Worm (Caenorhabditis elegans): ENCODE measurements around the gene Y59H11AM.1.

The Y59H11AM.1 gene

ce11 chrIV:8571138-8571537 is at the start of gene Y59H11AM.1:
Gene Y59H11AM.1 (plus strand): TSS chrIV:8571438.
- no peak for TF ChIP-seq ceh-82 (tag; optimal IDR thresholded peaks at IDR 0.05)
- TF ChIP-seq nhr-237 (tag; optimal IDR thresholded peaks at IDR 0.05): no peak
- no peak for TF ChIP-seq R02D3.7 (tag; optimal IDR thresholded peaks at IDR 0.05)
- no peak for TF ChIP-seq pqm-1 (tag; optimal IDR thresholded peaks at IDR 0.05)
- no peak for TF ChIP-seq nfya-1 (tag; optimal IDR thresholded peaks at IDR 0.05; ENCODE audit: insufficient read depth)
- no peak for TF ChIP-seq fkh-10 (GFP tag; optimal IDR thresholded peaks at IDR 0.05)
- no peak for TF ChIP-seq egl-27 (tag; optimal IDR thresholded peaks at IDR 0.05)
- no peak for TF ChIP-seq jun-1 (tag; optimal IDR thresholded peaks at IDR 0.05)
- TF ChIP-seq pha-4 (tag; optimal IDR thresholded peaks at IDR 0.05): no peak
- no peak for TF ChIP-seq fos-1 (tag; optimal IDR thresholded peaks at IDR 0.05)
- no peak for TF ChIP-seq mdl-1 (tag; optimal IDR thresholded peaks at IDR 0.05)
- TF ChIP-seq tbx-2 (tag; optimal IDR thresholded peaks at IDR 0.05): no peak
- no peak for TF ChIP-seq nhr-25 (tag; optimal IDR thresholded peaks at IDR 0.05)
- TF ChIP-seq nhr-43 (tag; optimal IDR thresholded peaks at IDR 0.05; ENCODE audit: poor library complexity, severe bottlenecking): no peak
- no peak for TF ChIP-seq unc-62 (GFP tag; optimal IDR thresholded peaks at IDR 0.05)

ce11 chrIV:8523981-8524380 is 47.3 kb upstream of the Y59H11AM.1 start:
- TF ChIP-seq nhr-76 (tag; optimal IDR thresholded peaks at IDR 0.05) (no peak), ztf-11 (tag; optimal IDR thresholded peaks at IDR 0.05) (no peak)

- TF ChIP-seq lin-15B (tag; optimal IDR thresholded peaks at IDR 0.05): no peak
- no peak for TF ChIP-seq nhr-28 (tag; optimal IDR thresholded peaks at IDR 0.05)
- TF ChIP-seq ama-1 (optimal IDR thresholded peaks at IDR 0.05): no peak
- TF ChIP-seq nhr-77 (tag; optimal IDR thresholded peaks at IDR 0.05): no peak
- no peak for TF ChIP-seq fkh-2 (tag; optimal IDR thresholded peaks at IDR 0.05)
- no peak for TF ChIP-seq snpc-4 (tag; optimal IDR thresholded peaks at IDR 0.05)
- no peak for TF ChIP-seq aly-2 (tag; optimal IDR thresholded peaks at IDR 0.05)
- no peak for TF ChIP-seq pha-4 (tag; optimal IDR thresholded peaks at IDR 0.05)
- peak; percentile 0 for TF ChIP-seq pqm-1 (tag; optimal IDR thresholded peaks at IDR 0.05)
- peak; percentile 45 for TF ChIP-seq tbx-2 (tag; optimal IDR thresholded peaks at IDR 0.05)
- TF ChIP-seq ceh-82 (tag; optimal IDR thresholded peaks at IDR 0.05): no peak
- peak; percentile 43 for TF ChIP-seq ceh-28 (tag; optimal IDR thresholded peaks at IDR 0.05)
- TF ChIP-seq nhr-23 (tag; optimal IDR thresholded peaks at IDR 0.05): peak; percentile 87
- TF ChIP-seq ceh-16 (tag; optimal IDR thresholded peaks at IDR 0.05): no peak
- TF ChIP-seq lsy-12 (tag; optimal IDR thresholded peaks at IDR 0.05): no peak
- no peak for TF ChIP-seq unc-39 (tag; optimal IDR thresholded peaks at IDR 0.05)
- TF ChIP-seq R02D3.7 (tag; optimal IDR thresholded peaks at IDR 0.05): peak; percentile 41
- TF ChIP-seq mdl-1 (tag; optimal IDR thresholded peaks at IDR 0.05): no peak
- TF ChIP-seq nhr-25 (tag; optimal IDR thresholded peaks at IDR 0.05): peak; percentile 47
- TF ChIP-seq lin-39 (tag; optimal IDR thresholded peaks at IDR 0.05): no peak
- TF ChIP-seq ceh-9 (tag; optimal IDR thresholded peaks at IDR 0.05): no peak
- no peak for TF ChIP-seq hmg-11 (tag; optimal IDR thresholded peaks at IDR 0.05)
- TF ChIP-seq unc-62 (GFP tag; optimal IDR thresholded peaks at IDR 0.05): peak; percentile 36
- peak; percentile 18 for TF ChIP-seq mml-1 (tag; optimal IDR thresholded peaks at IDR 0.05)
- no peak for TF ChIP-seq nhr-67 (tag; optimal IDR thresholded peaks at IDR 0.05)
- TF ChIP-seq egl-5 (tag; optimal IDR thresholded peaks at IDR 0.05): no peak
- TF ChIP-seq skn-1 (tag; optimal IDR thresholded peaks at IDR 0.05): no peak
- no peak for TF ChIP-seq fos-1 (tag; optimal IDR thresholded peaks at IDR 0.05)
- no peak for TF ChIP-seq ztf-4 (tag; optimal IDR thresholded peaks at IDR 0.05)
- TF ChIP-seq nhr-43 (tag; optimal IDR thresholded peaks at IDR 0.05; ENCODE audit: poor library complexity, severe bottlenecking): peak; percentile 95
- peak; percentile 31 for TF ChIP-seq elt-2 (tag; optimal IDR thresholded peaks at IDR 0.05)
- no peak for TF ChIP-seq ztf-11 (tag; optimal IDR thresholded peaks at IDR 0.05)
- no peak for TF ChIP-seq fkh-10 (GFP tag; optimal IDR thresholded peaks at IDR 0.05)
- TF ChIP-seq egl-27 (tag; optimal IDR thresholded peaks at IDR 0.05): peak; percentile 3
- TF ChIP-seq eor-1 (tag; optimal IDR thresholded peaks at IDR 0.05): no peak
- TF ChIP-seq elt-3 (tag; optimal IDR thresholded peaks at IDR 0.05): no peak
- TF ChIP-seq elt-1 (tag; optimal IDR thresholded peaks at IDR 0.05): no peak
- no peak for TF ChIP-seq daf-12 (tag; optimal IDR thresholded peaks at IDR 0.05)
- TF ChIP-seq nhr-237 (tag; optimal IDR thresholded peaks at IDR 0.05): no peak
- TF ChIP-seq nhr-11 (tag; optimal IDR thresholded peaks at IDR 0.05): peak; percentile 81
- TF ChIP-seq nhr-12 (tag; optimal IDR thresholded peaks at IDR 0.05): no peak
- no peak for TF ChIP-seq nhr-76 (tag; optimal IDR thresholded peaks at IDR 0.05)
- peak; percentile 56 for TF ChIP-seq nfya-1 (tag; optimal IDR thresholded peaks at IDR 0.05; ENCODE audit: insufficient read depth)
- TF ChIP-seq sea-2 (GFP tag; optimal IDR thresholded peaks at IDR 0.05): no peak
- TF ChIP-seq zag-1 (tag; optimal IDR thresholded peaks at IDR 0.05): no peak
- TF ChIP-seq ZK546.5 (tag; optimal IDR thresholded peaks at IDR 0.05): no peak
- no peak for TF ChIP-seq jun-1 (tag; optimal IDR thresholded peaks at IDR 0.05)
Observed at ce11 chrIV:8526050-8526449, 45.2 kb upstream of the Y59H11AM.1 start.
